Worm (Caenorhabditis elegans): ENCODE data around the gene Y49A3A.4.

- TF ChIP-seq him-1 (tag; optimal IDR thresholded peaks at IDR 0.05) (no peak), W03F9.2 (tag; optimal IDR thresholded peaks at IDR 0.05) (no peak)
These were observed 33.1 kb upstream of the Y49A3A.4 start, which contains the start of gene C15H11.10 for ce11 chrV:14391830-14392229.

All from whole organism, L4/young adult.